Worm (Caenorhabditis elegans): ENCODE results near the gene Y57E12B.1.

- TF ChIP-seq W03F9.2 (tag; optimal IDR thresholded peaks at IDR 0.05): no peak
- TF ChIP-seq him-1 (tag; optimal IDR thresholded peaks at IDR 0.05): no peak
- TF ChIP-seq dao-5 (tag; optimal IDR thresholded peaks at IDR 0.05): no peak
Observed at ce11 chrV:6989626-6990138, 41.4 kb downstream of the Y57E12B.1 start, which contains the start of gene nhr-140.

Data from whole organism, L4/young adult.